Worm (Caenorhabditis elegans) whole organism, mixed stage, embryonic: ENCODE measurements around the gene F47E1.1.

Source experiments
- M03D4.4 ChIP-seq: sonication (generic microtip); optimal IDR thresholded peaks from 2 replicates; lab custom pipeline; 2017; ENCODE audit warnings: mild to moderate bottlenecking, missing genetic modification characterization, missing compliant biosample characterization
- bed-3 ChIP-seq: fragments of 200-800 bp; sonication (Bioruptor generic); optimal IDR thresholded peaks from 3 replicates; lab custom pipeline; 2018; ENCODE audit warnings: mild to moderate bottlenecking, missing genetic modification characterization, moderate library complexity, missing compliant biosample characterization
- blmp-1 ChIP-seq: fragments of 150-350 bp; optimal IDR thresholded peaks from 2 replicates; lab custom pipeline; 2014; ENCODE audit warnings: missing biosample characterization, missing genetic modification characterization
- ceh-43 ChIP-seq: fragments of 200-800 bp; sonication (Bioruptor generic); optimal IDR thresholded peaks from 2 replicates; lab custom pipeline; 2018; ENCODE audit warnings: mild to moderate bottlenecking, missing genetic modification characterization, moderate library complexity, missing compliant biosample characterization
- ceh-83 ChIP-seq: fragments of 200-800 bp; sonication (Bioruptor generic); optimal IDR thresholded peaks from 2 replicates; lab custom pipeline; 2018; ENCODE audit warnings: mild to moderate bottlenecking, missing genetic modification characterization, missing compliant biosample characterization
- ces-1 ChIP-seq: fragments of 150-350 bp; optimal IDR thresholded peaks from 2 replicates; lab custom pipeline; 2014; ENCODE audit warnings: missing biosample characterization, missing genetic modification reagents, missing genetic modification characterization
- cnd-1 ChIP-seq: fragments of 200-800 bp; sonication (Bioruptor generic); optimal IDR thresholded peaks from 2 replicates; lab custom pipeline; 2018; ENCODE audit warnings: mild to moderate bottlenecking, missing genetic modification characterization, missing compliant biosample characterization
- drap-1 ChIP-seq: fragments of 200-800 bp; sonication (Bioruptor generic); optimal IDR thresholded peaks from 3 replicates; lab custom pipeline; 2018; ENCODE audit warnings: mild to moderate bottlenecking, missing genetic modification characterization, missing compliant biosample characterization
- elt-3 ChIP-seq: fragments of 150-350 bp; optimal IDR thresholded peaks from 2 replicates; lab custom pipeline; 2014; ENCODE audit warnings: missing biosample characterization, missing genetic modification characterization
- flh-1 ChIP-seq: fragments of 200-800 bp; sonication (Bioruptor generic); optimal IDR thresholded peaks from 2 replicates; lab custom pipeline; 2018; ENCODE audit warnings: mild to moderate bottlenecking, missing genetic modification characterization, moderate library complexity, missing compliant biosample characterization
- ham-2 ChIP-seq: fragments of 200-800 bp; sonication (Bioruptor generic); optimal IDR thresholded peaks from 2 replicates; lab custom pipeline; 2018; ENCODE audit warnings: mild to moderate bottlenecking, missing genetic modification characterization, missing compliant biosample characterization
- hlh-1 ChIP-seq: fragments of 150-350 bp; optimal IDR thresholded peaks from 2 replicates; lab custom pipeline; 2014; ENCODE audit warnings: missing biosample characterization, missing genetic modification reagents, missing genetic modification characterization
- lin-13 ChIP-seq: fragments of 150-350 bp; optimal IDR thresholded peaks from 2 replicates; lab custom pipeline; 2014; ENCODE audit warnings: missing biosample characterization, missing genetic modification characterization
- lin-32 ChIP-seq: fragments of 200-800 bp; sonication (Bioruptor generic); optimal IDR thresholded peaks from 2 replicates; lab custom pipeline; 2018; ENCODE audit warnings: mild to moderate bottlenecking, missing genetic modification characterization, missing compliant biosample characterization
- lsy-2 ChIP-seq: fragments of 150-350 bp; optimal IDR thresholded peaks from 2 replicates; lab custom pipeline; 2014; ENCODE audit warnings: missing biosample characterization, missing genetic modification characterization
- mab-5 ChIP-seq: fragments of 150-350 bp; optimal IDR thresholded peaks from 2 replicates; lab custom pipeline; 2014; ENCODE audit warnings: missing biosample characterization, missing genetic modification characterization
- mep-1 ChIP-seq: fragments of 150-350 bp; optimal IDR thresholded peaks from 2 replicates; lab custom pipeline; 2017; ENCODE audit warnings: missing biosample characterization, missing genetic modification reagents, missing genetic modification characterization, inconsistent platforms
- mls-2 ChIP-seq: sonication (generic microtip); optimal IDR thresholded peaks from 2 replicates; lab custom pipeline; 2016; ENCODE audit warnings: mild to moderate bottlenecking, missing genetic modification characterization, moderate library complexity, missing compliant biosample characterization
- nhr-12 ChIP-seq: fragments of 150-350 bp; optimal IDR thresholded peaks from 2 replicates; lab custom pipeline; 2014; ENCODE audit warnings: missing biosample characterization, missing genetic modification characterization
- nhr-237 ChIP-seq: fragments of 150-350 bp; optimal IDR thresholded peaks from 2 replicates; lab custom pipeline; 2014; ENCODE audit warnings: missing biosample characterization, missing genetic modification characterization
- nhr-28 ChIP-seq: fragments of 150-350 bp; optimal IDR thresholded peaks from 2 replicates; lab custom pipeline; 2014; ENCODE audit warnings: missing biosample characterization, missing genetic modification characterization
- nhr-76 ChIP-seq: sonication (generic microtip); optimal IDR thresholded peaks from 2 replicates; lab custom pipeline; 2017; ENCODE audit warnings: missing biosample characterization, missing genetic modification characterization
- pha-4 ChIP-seq: fragments of 150-350 bp; optimal IDR thresholded peaks from 2 replicates; lab custom pipeline; 2018; ENCODE audit warnings: missing biosample characterization, missing genetic modification reagents, missing genetic modification characterization
- sem-2 ChIP-seq: fragments of 200-800 bp; sonication (Bioruptor generic); optimal IDR thresholded peaks from 2 replicates; lab custom pipeline; 2018; ENCODE audit warnings: mild to moderate bottlenecking, missing genetic modification characterization, missing compliant biosample characterization
- snpc-4 ChIP-seq: fragments of 150-350 bp; optimal IDR thresholded peaks from 2 replicates; lab custom pipeline; 2014; ENCODE audit warnings: missing biosample characterization, missing genetic modification characterization
- sptf-1 ChIP-seq: sonication (generic microtip); optimal IDR thresholded peaks from 2 replicates; lab custom pipeline; 2017; ENCODE audit warnings: mild to moderate bottlenecking, missing genetic modification characterization, moderate library complexity, missing compliant biosample characterization
- tbx-8 ChIP-seq: fragments of 200-800 bp; sonication (Bioruptor generic); optimal IDR thresholded peaks from 2 replicates; lab custom pipeline; 2018; ENCODE audit warnings: mild to moderate bottlenecking, missing genetic modification characterization, moderate library complexity, missing compliant biosample characterization
- unc-120 ChIP-seq: sonication (generic microtip); optimal IDR thresholded peaks from 2 replicates; lab custom pipeline; 2017; ENCODE audit warnings: missing genetic modification characterization, missing compliant biosample characterization; ENCODE audit not compliant: poor library complexity, severe bottlenecking
- unc-39 ChIP-seq: fragments of 150-350 bp; optimal IDR thresholded peaks from 2 replicates; lab custom pipeline; 2014; ENCODE audit warnings: missing biosample characterization, missing genetic modification characterization
- unc-62 ChIP-seq: fragments of 150-350 bp; optimal IDR thresholded peaks from 2 replicates; lab custom pipeline; 2014; ENCODE audit warnings: missing biosample characterization, missing genetic modification reagents, missing genetic modification characterization
- zip-8 ChIP-seq: fragments of 150-350 bp; optimal IDR thresholded peaks from 2 replicates; lab custom pipeline; 2014; ENCODE audit warnings: missing biosample characterization, missing genetic modification characterization
- ztf-11 ChIP-seq: fragments of 150-350 bp; optimal IDR thresholded peaks from 2 replicates; lab custom pipeline; 2014; ENCODE audit warnings: missing biosample characterization, missing genetic modification characterization

Gene F47E1.1

DNA sequence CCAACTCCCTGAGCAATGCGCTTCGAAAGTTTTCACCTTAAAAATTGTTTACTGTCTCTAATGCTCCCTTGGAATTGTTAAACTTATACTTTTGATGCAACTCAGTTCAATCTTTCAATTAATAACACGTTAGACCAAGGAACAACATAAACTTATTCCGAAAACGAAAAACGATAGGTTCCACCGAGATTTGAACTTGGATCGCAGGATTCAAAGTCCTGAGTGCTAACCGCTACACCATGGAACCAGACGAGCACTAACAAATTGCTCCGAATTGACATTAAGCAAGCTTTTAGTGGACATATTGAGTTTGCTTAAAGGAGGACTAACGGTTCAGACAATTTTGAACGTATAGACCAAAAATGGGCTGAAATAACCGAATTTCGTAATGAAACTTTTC, 2.5 kb upstream of the F47E1.1 start:
- TF ChIP-seq ham-2 = no peak
- no peak for TF ChIP-seq lsy-2 (tag; lab: Kevin White, UChicago)
- TF ChIP-seq ceh-43 (GFP tag; lab: Kevin White, UChicago) = no peak
- TF ChIP-seq sptf-1 (tag; lab: Kevin White, UChicago) = no peak
- TF ChIP-seq unc-62 (GFP tag; lab: Kevin White, UChicago) = no peak
- no peak for TF ChIP-seq unc-39
- no peak for TF ChIP-seq elt-3 (tag; lab: Kevin White, UChicago)
- TF ChIP-seq unc-120 (tag; lab: Kevin White, UChicago) = no peak
- no peak for TF ChIP-seq mab-5 (tag; lab: Kevin White, UChicago)
- TF ChIP-seq nhr-76 (tag; lab: Kevin White, UChicago) = no peak
- TF ChIP-seq blmp-1 = no peak
- no peak for TF ChIP-seq mls-2 (tag; lab: Kevin White, UChicago)
- no peak for TF ChIP-seq ces-1
- no peak for TF ChIP-seq hlh-1 (tag; lab: Kevin White, UChicago)
- no peak for TF ChIP-seq pha-4 (tag; lab: Kevin White, UChicago)
- TF ChIP-seq zip-8 (tag; lab: Kevin White, UChicago) = no peak
- TF ChIP-seq bed-3 (GFP tag; lab: Kevin White, UChicago) = no peak
- no peak for TF ChIP-seq drap-1 (GFP tag; lab: Kevin White, UChicago)

ce11 chrX:9078149-9078548, 1.2 kb downstream of the F47E1.1 start:
- TF ChIP-seq ces-1 (no peak), M03D4.4 (tag; lab: Kevin White, UChicago) (peak; percentile 67), ceh-43 (GFP tag; lab: Kevin White, UChicago) (peak; percentile 7), sem-2 (peak; percentile 43), lin-13 (peak; percentile 22), lin-32 (GFP tag; lab: Kevin White, UChicago) (peak; percentile 72), drap-1 (GFP tag; lab: Kevin White, UChicago) (peak; percentile 70), bed-3 (GFP tag; lab: Kevin White, UChicago) (peak; percentile 13), ceh-83 (GFP tag; lab: Kevin White, UChicago) (peak; percentile 81), elt-3 (tag; lab: Kevin White, UChicago) (no peak), unc-120 (tag; lab: Kevin White, UChicago) (peak; percentile 20), nhr-76 (tag; lab: Kevin White, UChicago) (no peak), ham-2 (peak; percentile 27), tbx-8 (GFP tag; lab: Kevin White, UChicago) (no peak), zip-8 (tag; lab: Kevin White, UChicago) (no peak), cnd-1 (peak; percentile 74), blmp-1 (no peak), unc-39 (no peak), unc-62 (GFP tag; lab: Kevin White, UChicago) (no peak), mls-2 (tag; lab: Kevin White, UChicago) (no peak), sptf-1 (tag; lab: Kevin White, UChicago) (peak; percentile 67), hlh-1 (tag; lab: Kevin White, UChicago) (no peak), nhr-12 (tag; lab: Kevin White, UChicago) (no peak)
- TF ChIP-seq, all 35 proteins: peak for 12

ce11 chrX:9081212-9081611, 4.2 kb downstream of the F47E1.1 start:
- TF ChIP-seq nhr-28 (tag; lab: Kevin White, UChicago) = no peak
- no peak for TF ChIP-seq pha-4 (tag; lab: Kevin White, UChicago)
- no peak for TF ChIP-seq zip-8 (tag; lab: Kevin White, UChicago)
- no peak for TF ChIP-seq snpc-4 (tag; lab: Kevin White, UChicago)
- no peak for TF ChIP-seq elt-3 (tag; lab: Kevin White, UChicago)
- no peak for TF ChIP-seq ces-1
- TF ChIP-seq ceh-83 (GFP tag; lab: Kevin White, UChicago) = no peak
- TF ChIP-seq nhr-76 (tag; lab: Kevin White, UChicago) = no peak
- no peak for TF ChIP-seq unc-62 (GFP tag; lab: Kevin White, UChicago)
- no peak for TF ChIP-seq lin-13
- no peak for TF ChIP-seq mls-2 (tag; lab: Kevin White, UChicago)
- no peak for TF ChIP-seq nhr-237 (tag; lab: Kevin White, UChicago)
- TF ChIP-seq lin-32 (GFP tag; lab: Kevin White, UChicago) = no peak
- TF ChIP-seq unc-120 (tag; lab: Kevin White, UChicago) = no peak
- no peak for TF ChIP-seq sem-2
- TF ChIP-seq ztf-11 = no peak
- TF ChIP-seq cnd-1 = no peak
- TF ChIP-seq M03D4.4 (tag; lab: Kevin White, UChicago) = no peak
- TF ChIP-seq bed-3 (GFP tag; lab: Kevin White, UChicago) = no peak
- no peak for TF ChIP-seq unc-39

ce11 chrX:9082646-9083045, 5.7 kb downstream of the F47E1.1 start, which contains the start of gene ajm-1:
TSS of gene ajm-1 (plus strand) at chrX:9082946.
- TF ChIP-seq flh-1 (GFP tag; lab: Kevin White, UChicago) (no peak), sptf-1 (tag; lab: Kevin White, UChicago) (no peak), unc-39 (no peak), nhr-28 (tag; lab: Kevin White, UChicago) (no peak), snpc-4 (tag; lab: Kevin White, UChicago) (no peak), pha-4 (tag; lab: Kevin White, UChicago) (no peak), nhr-76 (tag; lab: Kevin White, UChicago) (no peak), ztf-11 (no peak), unc-120 (tag; lab: Kevin White, UChicago) (no peak), mep-1 (tag; lab: Kevin White, UChicago) (no peak), unc-62 (GFP tag; lab: Kevin White, UChicago) (no peak), tbx-8 (GFP tag; lab: Kevin White, UChicago) (no peak), M03D4.4 (tag; lab: Kevin White, UChicago) (no peak)
